Worm (Caenorhabditis elegans): ENCODE measurements around the gene Y54G2A.45.

- TF ChIP-seq pha-4 (tag; optimal IDR thresholded peaks at IDR 0.05) (no peak), egl-27 (tag; optimal IDR thresholded peaks at IDR 0.05) (no peak), nhr-43 (tag; optimal IDR thresholded peaks at IDR 0.05; ENCODE audit: poor library complexity, severe bottlenecking) (no peak), snpc-4 (tag; optimal IDR thresholded peaks at IDR 0.05) (no peak), nhr-77 (tag; optimal IDR thresholded peaks at IDR 0.05) (no peak), aly-2 (tag; optimal IDR thresholded peaks at IDR 0.05) (no peak), mdl-1 (tag; optimal IDR thresholded peaks at IDR 0.05) (no peak), elt-3 (tag; optimal IDR thresholded peaks at IDR 0.05) (no peak), unc-62 (GFP tag; optimal IDR thresholded peaks at IDR 0.05) (no peak), nfya-1 (tag; optimal IDR thresholded peaks at IDR 0.05; ENCODE audit: insufficient read depth) (no peak), ZK546.5 (tag; optimal IDR thresholded peaks at IDR 0.05) (no peak), ceh-28 (tag; optimal IDR thresholded peaks at IDR 0.05) (no peak)
Measured at ce11 chrIV:2803652-2804051, 2.0 kb upstream of the Y54G2A.45 start, which contains the start of gene Y54G2A.32.

Data from whole organism, L3 larva.